Worm (Caenorhabditis elegans): Measurements from ENCODE around the gene C33F10.12.

The C33F10.12 gene

DNA sequence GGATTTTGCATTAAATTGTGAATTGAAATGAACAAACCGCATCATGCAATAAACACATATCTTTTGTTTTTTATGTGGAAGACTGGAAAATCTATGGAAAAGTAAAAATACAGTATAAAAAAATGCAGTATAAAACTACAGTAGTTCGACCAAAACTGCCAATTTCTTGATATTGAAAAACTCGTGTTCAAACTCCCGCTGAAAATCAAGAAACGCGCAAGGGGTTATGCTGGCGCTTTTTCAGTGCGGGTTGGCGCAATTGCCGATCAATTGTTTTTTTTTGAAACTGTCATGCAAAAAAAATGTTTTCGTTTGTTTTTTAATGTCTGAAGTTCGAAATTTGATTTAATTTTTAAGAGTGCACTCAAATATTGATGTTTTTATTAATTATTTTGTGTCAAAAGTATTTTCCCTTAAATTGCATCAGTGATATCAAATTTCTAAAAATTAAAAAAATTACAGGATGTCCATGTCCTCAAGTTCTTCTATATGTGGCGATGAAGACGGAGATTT, 14.1 kb upstream of the C33F10.12 start, which contains the start of gene dnj-9:
Gene dnj-9, plus strand, starts transcription at position 463 of the 513 bp plus-strand sequence.
- TF ChIP-seq hlh-8 (tag; optimal IDR thresholded peaks at IDR 0.05) (peak; percentile 11), hlh-15 (tag; optimal IDR thresholded peaks at IDR 0.05) (no peak), pag-3 (tag; optimal IDR thresholded peaks at IDR 0.05; ENCODE audit: borderline replicate concordance) (no peak), ceh-19 (GFP tag; optimal IDR thresholded peaks at IDR 0.05) (no peak), nhr-11 (tag; optimal IDR thresholded peaks at IDR 0.05) (no peak), tbx-2 (tag; optimal IDR thresholded peaks at IDR 0.05) (peak; percentile 70), ceh-48 (tag; optimal IDR thresholded peaks at IDR 0.05) (peak; percentile 30), elt-4 (tag; optimal IDR thresholded peaks at IDR 0.05) (no peak), dmd-4 (tag; optimal IDR thresholded peaks at IDR 0.05; ENCODE audit: borderline replicate concordance) (no peak), gmeb-2 (tag; optimal IDR thresholded peaks at IDR 0.05) (peak; percentile 19), K09A11.1 (tag; optimal IDR thresholded peaks at IDR 0.05; ENCODE audit: insufficient read depth) (peak; percentile 28), fkh-10 (GFP tag; optimal IDR thresholded peaks at IDR 0.05) (no peak), sox-4 (tag; optimal IDR thresholded peaks at IDR 0.05) (peak; percentile 56), C38D4.7 (GFP tag; optimal IDR thresholded peaks at IDR 0.05) (peak; percentile 24), pat-9 (tag; optimal IDR thresholded peaks at IDR 0.05) (peak; percentile 37), C08G9.2 (tag; optimal IDR thresholded peaks at IDR 0.05) (peak; percentile 45), elt-2 (tag; optimal IDR thresholded peaks at IDR 0.05) (peak; percentile 92), ceh-24 (tag; optimal IDR thresholded peaks at IDR 0.05) (no peak), pax-1 (tag; optimal IDR thresholded peaks at IDR 0.05) (peak; percentile 20), tbx-7 (tag; optimal IDR thresholded peaks at IDR 0.05) (no peak), unc-86 (tag; optimal IDR thresholded peaks at IDR 0.05) (peak; percentile 68), lim-6 (tag; optimal IDR thresholded peaks at IDR 0.05) (peak; percentile 5), ceh-2 (tag; optimal IDR thresholded peaks at IDR 0.05) (peak; percentile 29), sdc-2 (tag; optimal IDR thresholded peaks at IDR 0.05) (peak; percentile 10), eyg-1 (tag; optimal IDR thresholded peaks at IDR 0.05) (no peak), fax-1 (tag; optimal IDR thresholded peaks at IDR 0.05) (peak; percentile 1), mec-3 (tag; optimal IDR thresholded peaks at IDR 0.05; ENCODE audit: borderline replicate concordance) (no peak), ets-4 (tag; optimal IDR thresholded peaks at IDR 0.05) (peak; percentile 6), unc-42 (tag; optimal IDR thresholded peaks at IDR 0.05) (peak; percentile 76), nhr-232 (tag; optimal IDR thresholded peaks at IDR 0.05) (peak; percentile 6), nfya-1 (tag; optimal IDR thresholded peaks at IDR 0.05) (peak; percentile 78), unc-3 (GFP tag; conservative IDR thresholded peaks at IDR 0.05) (0 out of 2 replicates have a peak, but pooled peaks have one; percentile 22), unc-3 (tag; optimal IDR thresholded peaks at IDR 0.05) (peak; percentile 27), F13H6.1 (tag; optimal IDR thresholded peaks at IDR 0.05) (no peak), syd-9 (tag; optimal IDR thresholded peaks at IDR 0.05) (peak; percentile 13), ceh-30 (tag; optimal IDR thresholded peaks at IDR 0.05) (peak; percentile 73), npax-4 (tag; optimal IDR thresholded peaks at IDR 0.05) (peak; percentile 35), ceh-34 (tag; optimal IDR thresholded peaks at IDR 0.05) (peak; percentile 83), dve-1 (tag; optimal IDR thresholded peaks at IDR 0.05) (peak; percentile 46), ceh-31 (tag; optimal IDR thresholded peaks at IDR 0.05) (peak; percentile 60), Y22D7AL.16 (tag; optimal IDR thresholded peaks at IDR 0.05) (peak; percentile 33), ceh-18 (tag; optimal IDR thresholded peaks at IDR 0.05) (peak; percentile 60), ceh-9 (tag; optimal IDR thresholded peaks at IDR 0.05) (no peak), zip-5 (tag; optimal IDR thresholded peaks at IDR 0.05) (no peak), ttx-3 (tag; optimal IDR thresholded peaks at IDR 0.05) (peak; percentile 30), madf-2 (tag; optimal IDR thresholded peaks at IDR 0.05) (peak; percentile 26), unc-55 (GFP tag; optimal IDR thresholded peaks at IDR 0.05) (peak; percentile 52), pha-2 (tag; optimal IDR thresholded peaks at IDR 0.05) (peak; percentile 44), fkh-6 (tag; optimal IDR thresholded peaks at IDR 0.05) (no peak), T23F11.4 (GFP tag; optimal IDR thresholded peaks at IDR 0.05) (peak; percentile 40), ceh-45 (GFP tag; IDR thresholded peaks at IDR 0.05) (no peak), hlh-6 (tag; optimal IDR thresholded peaks at IDR 0.05) (peak; percentile 14), ref-2 (tag; optimal IDR thresholded peaks at IDR 0.05) (peak; percentile 28)
